Worm (Caenorhabditis elegans): ENCODE results near the gene larp-1.

- TF ChIP-seq ceh-13 (GFP tag; optimal IDR thresholded peaks at IDR 0.05) = no peak
- no peak for TF ChIP-seq ama-1 (optimal IDR thresholded peaks at IDR 0.05)
- TF ChIP-seq tbx-37 (GFP tag; conservative IDR thresholded peaks at IDR 0.05) = no peak
These were observed 13.2 kb upstream of the larp-1 start, which contains the start of gene klp-6 for ce11 chrIII:5030629-5031028.
